Fruit fly (Drosophila melanogaster) whole organism, embryonic: ENCODE data around the gene CG43208.
A peak's percentile ranks its signal among the peaks of the same experiment; 100 is the strongest.

ENCODE experiments used
- Aef1 ChIP-seq: fragments of 200-800 bp; sonication (Bioruptor generic); IDR thresholded peaks from 3 replicates; pipeline ENCODE4 v1.3.6; 2022; ENCODE audit warnings: missing biosample characterization, missing genetic modification characterization
- Antp ChIP-seq: fragments of 200-800 bp; sonication (Bioruptor generic); optimal IDR thresholded peaks from 3 replicates; lab custom pipeline; 2016; ENCODE audit warnings: missing biosample characterization, missing genetic modification characterization
- CG10366 ChIP-seq: fragments of 200-800 bp; sonication (Bioruptor generic); IDR thresholded peaks from 2 replicates; pipeline ENCODE4 v1.3.6; 2022; ENCODE audit warnings: missing biosample characterization, missing genetic modification characterization
- CG11247 ChIP-seq: fragments of 200-800 bp; sonication (Bioruptor generic); IDR thresholded peaks from 2 replicates; pipeline ENCODE4 v1.3.6; 2022; ENCODE audit warnings: missing biosample characterization, missing genetic modification characterization
- CG11456 ChIP-seq: fragments of 200-800 bp; sonication (Bioruptor generic); IDR thresholded peaks from 3 replicates; pipeline ENCODE4 v1.3.6; 2022; ENCODE audit warnings: missing biosample characterization, missing genetic modification characterization
- CG13123 ChIP-seq: fragments of 200-800 bp; sonication (Bioruptor generic); optimal IDR thresholded peaks from 2 replicates; lab custom pipeline; 2016; ENCODE audit warnings: missing biosample characterization, missing genetic modification characterization
- CG14710 ChIP-seq: fragments of 200-800 bp; sonication (Bioruptor generic); optimal IDR thresholded peaks from 3 replicates; lab custom pipeline; 2019; ENCODE audit warnings: missing biosample characterization, mild to moderate bottlenecking, missing genetic modification characterization, moderate library complexity
- CG15514 ChIP-seq: fragments of 200-800 bp; sonication (Bioruptor generic); optimal IDR thresholded peaks from 3 replicates; lab custom pipeline; 2017; ENCODE audit warnings: missing biosample characterization, missing genetic modification characterization, mild to moderate bottlenecking, moderate library complexity, missing genetic modification reagents
- CG17186 ChIP-seq: fragments of 200-800 bp; sonication (Bioruptor generic); optimal IDR thresholded peaks from 3 replicates; lab custom pipeline; 2017; ENCODE audit warnings: missing biosample characterization, missing genetic modification reagents, missing genetic modification characterization
- CG17612 ChIP-seq: fragments of 200-800 bp; sonication (Bioruptor generic); IDR thresholded peaks from 2 replicates; pipeline ENCODE4 v1.3.6; 2022; ENCODE audit warnings: missing biosample characterization, missing genetic modification characterization
- CG17802 ChIP-seq: fragments of 200-800 bp; sonication (Bioruptor generic); optimal IDR thresholded peaks from 2 replicates; lab custom pipeline; 2018; ENCODE audit warnings: missing biosample characterization, mild to moderate bottlenecking, missing genetic modification characterization, moderate library complexity
- CG34224 ChIP-seq: fragments of 200-800 bp; sonication (Bioruptor generic); IDR thresholded peaks from 3 replicates; pipeline ENCODE4 v1.3.6; 2022; ENCODE audit warnings: missing biosample characterization, missing genetic modification characterization; ENCODE audit not compliant: partially characterized antibody
- CG3995 ChIP-seq: fragments of 200-800 bp; sonication (Bioruptor generic); optimal IDR thresholded peaks from 3 replicates; lab custom pipeline; 2016; ENCODE audit warnings: missing biosample characterization, missing genetic modification characterization
- CG4360 ChIP-seq: fragments of 200-800 bp; sonication (Bioruptor generic); IDR thresholded peaks from 2 replicates; pipeline ENCODE4 v1.3.6; 2022; ENCODE audit warnings: missing biosample characterization, missing genetic modification characterization
- CG4424 ChIP-seq: fragments of 200-800 bp; sonication (Bioruptor generic); optimal IDR thresholded peaks from 3 replicates; lab custom pipeline; 2016; ENCODE audit warnings: missing biosample characterization, missing genetic modification characterization
- CG4820 ChIP-seq: fragments of 200-800 bp; sonication (Bioruptor generic); optimal IDR thresholded peaks from 3 replicates; lab custom pipeline; 2016; ENCODE audit warnings: missing biosample characterization, missing genetic modification characterization
- CG6689 ChIP-seq: fragments of 200-800 bp; sonication (Bioruptor generic); IDR thresholded peaks from 2 replicates; pipeline ENCODE4 v1.3.6; 2022; ENCODE audit warnings: missing biosample characterization, missing genetic modification characterization
- CG7745 ChIP-seq: fragments of 200-800 bp; sonication (Bioruptor generic); optimal IDR thresholded peaks from 2 replicates; lab custom pipeline; 2018; ENCODE audit warnings: missing biosample characterization, mild to moderate bottlenecking, missing genetic modification characterization, moderate library complexity
- CG8290 ChIP-seq, 3 experiments: fragments of 200-800 bp; sonication (Bioruptor generic); optimal IDR thresholded peaks; 2 replicates each; lab custom pipeline; 2016 to 2019; ENCODE audit warnings: missing biosample characterization in 3 of 3, missing genetic modification characterization in 3 of 3, mild to moderate bottlenecking in 2 of 3, moderate library complexity in 1 of 3
- CG8478 ChIP-seq: fragments of >200 bp; optimal IDR thresholded peaks from 2 replicates; lab custom pipeline; 2018
- CG9609 ChIP-seq: fragments of 200-800 bp; sonication (Bioruptor generic); optimal IDR thresholded peaks from 3 replicates; lab custom pipeline; 2016; ENCODE audit warnings: missing biosample characterization, missing genetic modification characterization
- CHES-1-like ChIP-seq: fragments of 200-800 bp; sonication (Bioruptor generic); optimal IDR thresholded peaks from 2 replicates; lab custom pipeline; 2016; ENCODE audit warnings: missing biosample characterization, missing genetic modification characterization
- D19A ChIP-seq: fragments of 200-800 bp; optimal IDR thresholded peaks from 3 replicates; lab custom pipeline; 2019; ENCODE audit warnings: missing biosample characterization, mild to moderate bottlenecking, missing genetic modification characterization, moderate library complexity
- Dad ChIP-seq: fragments of 200-800 bp; sonication (Bioruptor generic); optimal IDR thresholded peaks from 3 replicates; lab custom pipeline; 2016; ENCODE audit warnings: missing biosample characterization, missing genetic modification characterization
- Dek ChIP-seq: fragments of 200-800 bp; sonication (Bioruptor generic); optimal IDR thresholded peaks from 3 replicates; lab custom pipeline; 2019; ENCODE audit warnings: missing biosample characterization, mild to moderate bottlenecking, missing genetic modification characterization, moderate library complexity
- Dip3 ChIP-seq: fragments of 200-800 bp; sonication (Bioruptor generic); optimal IDR thresholded peaks from 3 replicates; lab custom pipeline; 2016; ENCODE audit warnings: missing biosample characterization, missing genetic modification characterization
- E2f2 ChIP-seq: fragments of 200-800 bp; sonication (Bioruptor generic); IDR thresholded peaks from 2 replicates; pipeline ENCODE4 v1.3.6; 2022; ENCODE audit warnings: missing biosample characterization, missing genetic modification characterization
- Elba2 ChIP-seq: fragments of 200-800 bp; sonication (Bioruptor generic); optimal IDR thresholded peaks from 3 replicates; lab custom pipeline; 2016; ENCODE audit warnings: missing biosample characterization, missing genetic modification characterization
- HLH4C ChIP-seq: fragments of 200-800 bp; sonication (Bioruptor generic); IDR thresholded peaks from 3 replicates; pipeline ENCODE4 v1.3.6; 2022; ENCODE audit warnings: missing biosample characterization, missing genetic modification characterization; ENCODE audit not compliant: partially characterized antibody
- Lhr ChIP-seq: fragments of 200-800 bp; sonication (Bioruptor generic); optimal IDR thresholded peaks from 3 replicates; lab custom pipeline; 2017; ENCODE audit warnings: mild to moderate bottlenecking, missing biosample characterization, missing genetic modification reagents, missing genetic modification characterization
- MBD-R2 ChIP-seq: fragments of 200-800 bp; sonication (Bioruptor generic); IDR thresholded peaks from 2 replicates; pipeline ENCODE4 v1.3.6; 2022; ENCODE audit warnings: missing biosample characterization, missing genetic modification characterization
- NC2β ChIP-seq: fragments of 200-800 bp; sonication (Bioruptor generic); optimal IDR thresholded peaks from 2 replicates; lab custom pipeline; 2016; ENCODE audit warnings: missing biosample characterization, missing genetic modification characterization
- Sry-β ChIP-seq: fragments of 200-800 bp; sonication (Bioruptor generic); optimal IDR thresholded peaks from 2 replicates; lab custom pipeline; 2018; ENCODE audit warnings: missing biosample characterization, mild to moderate bottlenecking, missing genetic modification characterization, moderate library complexity
- chif ChIP-seq, 2 experiments: fragments of 200-800 bp; sonication (Bioruptor generic); optimal IDR thresholded peaks; 3 replicates each; lab custom pipeline; 2016; ENCODE audit warnings: missing biosample characterization in 2 of 2, missing genetic modification characterization in 2 of 2
- chm ChIP-seq: fragments of 200-800 bp; sonication (Bioruptor generic); IDR thresholded peaks from 2 replicates; pipeline ENCODE4 v1.3.6; 2022; ENCODE audit warnings: missing biosample characterization, missing genetic modification characterization
- crc ChIP-seq: fragments of 200-800 bp; sonication (Bioruptor generic); optimal IDR thresholded peaks from 2 replicates; lab custom pipeline; 2016; ENCODE audit warnings: missing biosample characterization, missing genetic modification characterization
- fru ChIP-seq: fragments of >200 bp; optimal IDR thresholded peaks from 2 replicates; lab custom pipeline; 2017
- grau ChIP-seq: fragments of 200-800 bp; optimal IDR thresholded peaks from 3 replicates; lab custom pipeline; 2019; ENCODE audit warnings: missing biosample characterization, mild to moderate bottlenecking, missing genetic modification characterization, moderate library complexity
- insv ChIP-seq, 2 experiments: fragments of 200-800 bp; sonication (Bioruptor generic); optimal IDR thresholded peaks; 3 replicates each; lab custom pipeline; 2016 to 2018; ENCODE audit warnings: missing biosample characterization in 2 of 2, missing genetic modification characterization in 2 of 2
- lilli ChIP-seq: fragments of 200-800 bp; sonication (Bioruptor generic); optimal IDR thresholded peaks from 3 replicates; lab custom pipeline; 2016; ENCODE audit warnings: missing biosample characterization, missing genetic modification characterization
- mam ChIP-seq: fragments of 200-800 bp; sonication (Bioruptor generic); optimal IDR thresholded peaks from 3 replicates; lab custom pipeline; 2016; ENCODE audit warnings: missing biosample characterization, missing genetic modification characterization
- mld ChIP-seq: fragments of 200-800 bp; sonication (Bioruptor generic); IDR thresholded peaks from 3 replicates; pipeline ENCODE4 v1.3.6; 2022; ENCODE audit warnings: missing biosample characterization, missing genetic modification characterization; ENCODE audit not compliant: partially characterized antibody
- sens ChIP-seq: fragments of 200-800 bp; sonication (Bioruptor generic); peaks from one replicate; lab custom pipeline; 2016; ENCODE audit warnings: missing biosample characterization, missing genetic modification characterization
- sim ChIP-seq: fragments of 200-800 bp; sonication (Bioruptor generic); IDR thresholded peaks from 2 replicates; pipeline ENCODE4 v1.3.6; 2022; ENCODE audit warnings: missing biosample characterization, missing genetic modification characterization
- sna ChIP-seq: fragments of 200-800 bp; sonication (Bioruptor generic); IDR thresholded peaks from 2 replicates; pipeline ENCODE4 v1.3.6; 2022; ENCODE audit warnings: missing biosample characterization, missing genetic modification characterization; ENCODE audit not compliant: partially characterized antibody
- stwl ChIP-seq: fragments of 200-800 bp; sonication (Bioruptor generic); optimal IDR thresholded peaks from 3 replicates; lab custom pipeline; 2018; ENCODE audit warnings: missing biosample characterization, mild to moderate bottlenecking, missing genetic modification characterization, moderate library complexity
- sug ChIP-seq: fragments of 200-800 bp; optimal IDR thresholded peaks from 2 replicates; lab custom pipeline; 2019; ENCODE audit warnings: missing biosample characterization, mild to moderate bottlenecking, missing genetic modification characterization, moderate library complexity
- trem ChIP-seq: fragments of 200-800 bp; optimal IDR thresholded peaks from 3 replicates; lab custom pipeline; 2019; ENCODE audit warnings: missing biosample characterization, mild to moderate bottlenecking, missing genetic modification characterization, moderate library complexity
- zen ChIP-seq: fragments of 200-800 bp; sonication (Bioruptor generic); optimal IDR thresholded peaks from 3 replicates; lab custom pipeline; 2018; ENCODE audit warnings: missing biosample characterization, mild to moderate bottlenecking, missing genetic modification characterization, moderate library complexity

CG43208 gene

dm6 chr3R:13264061-13264661 is 39.1 kb upstream of the CG43208 start, which contains the start of gene Ravus (continued):
- no peak for TF ChIP-seq Dad
- peak; percentile 50 for TF ChIP-seq mam (GFP tag; lab: Kevin White, UChicago)
- no peak for TF ChIP-seq CG8290 (GFP tag; optimal IDR thresholded peaks at IDR 0.05; lab: Kevin White, UChicago)
- no peak for TF ChIP-seq CG8290 (tag; optimal IDR thresholded peaks at IDR 0.05; lab: Kevin White, UChicago)
- TF ChIP-seq Lhr (GFP tag; lab: Kevin White, UChicago), result peak; percentile 73
- TF ChIP-seq CG15514, result peak; percentile 59
- peak; percentile 16 for TF ChIP-seq CG9609
- no peak for TF ChIP-seq sna (GFP tag; lab: Robert Waterston, UW)
- peak in 1 of 2 experiments; percentile 26 for TF ChIP-seq insv (GFP tag; optimal IDR thresholded peaks at IDR 0.05; lab: Kevin White, UChicago)
- TF ChIP-seq sug, result peak; percentile 73
- peak; percentile 34 for TF ChIP-seq CG4424 (GFP tag; lab: Kevin White, UChicago)
- TF ChIP-seq stwl (tag; lab: Kevin White, UChicago), result peak; percentile 82
- peak; percentile 67 for TF ChIP-seq grau (tag; lab: Kevin White, UChicago)
- TF ChIP-seq zen (tag; lab: Kevin White, UChicago), result peak; percentile 48
- TF ChIP-seq CG8478 (lab: Kevin White, UChicago), result no peak
- TF ChIP-seq chif (GFP tag; optimal IDR thresholded peaks at IDR 0.05; lab: Kevin White, UChicago), result peak in 1 of 2 experiments; percentile 33
- TF ChIP-seq trem (tag; lab: Kevin White, UChicago), result peak; percentile 57
- no peak for TF ChIP-seq CG10366 (GFP tag; lab: Robert Waterston, UW)
- no peak for TF ChIP-seq HLH4C (GFP tag; lab: Robert Waterston, UW)
- peak; percentile 60; the same call in 1 of the 2 replicates for TF ChIP-seq MBD-R2
- peak; percentile 61 for TF ChIP-seq CG3995 (GFP tag; lab: Kevin White, UChicago)
- peak; percentile 8 for TF ChIP-seq Antp
- no peak for TF ChIP-seq crc (GFP tag; lab: Kevin White, UChicago)
- peak; percentile 33 for TF ChIP-seq CG4820 (GFP tag; lab: Kevin White, UChicago)
- TF ChIP-seq NC2β, result peak; percentile 23
- peak; percentile 62 for TF ChIP-seq Dip3 (GFP tag; lab: Kevin White, UChicago)
- no peak for TF ChIP-seq sim (GFP tag; lab: Robert Waterston, UW)
- 0 out of 3 replicates have a peak, but pooled peaks have one; percentile 29 for TF ChIP-seq Aef1 (GFP tag; lab: Robert Waterston, UW)
- TF ChIP-seq CG17802 (tag; lab: Kevin White, UChicago), result peak; percentile 4
- peak; percentile 52 for TF ChIP-seq CHES-1-like (GFP tag; lab: Kevin White, UChicago)
- peak; percentile 70 for TF ChIP-seq lilli (GFP tag; lab: Kevin White, UChicago)
- TF ChIP-seq CG34224 (GFP tag; lab: Robert Waterston, UW), result no peak
- TF ChIP-seq CG17612 (GFP tag; lab: Robert Waterston, UW), result no peak
- no peak for TF ChIP-seq Elba2
- TF ChIP-seq, all 482 proteins: peak for 165

dm6 chr3R:13270648-13271047 is 32.6 kb upstream of the CG43208 start:
- TF ChIP-seq CG11247 (GFP tag; lab: Robert Waterston, UW) (no peak), chif (GFP tag; optimal IDR thresholded peaks at IDR 0.05; lab: Kevin White, UChicago) (no peak), CG17186 (GFP tag; lab: Kevin White, UChicago) (no peak), CG11456 (GFP tag; lab: Robert Waterston, UW) (no peak)

- TF ChIP-seq sens (GFP tag; lab: Kevin White, UChicago), result peak; percentile 76
- TF ChIP-seq CG13123, result no peak
- peak; percentile 76 for TF ChIP-seq E2f2 (GFP tag; lab: Robert Waterston, UW)
- no peak for TF ChIP-seq CG7745
- TF ChIP-seq Dek, result no peak
- no peak for TF ChIP-seq fru (lab: Kevin White, UChicago)
- 0 out of 2 replicates have a peak, but pooled peaks have one; percentile 38 for TF ChIP-seq chm
- TF ChIP-seq CG4360, result no peak
- no peak for TF ChIP-seq mld (GFP tag; lab: Robert Waterston, UW)
- TF ChIP-seq MBD-R2, result peak; percentile 79
- no peak for TF ChIP-seq CG6689 (GFP tag; lab: Robert Waterston, UW)
- no peak for TF ChIP-seq D19A (tag; lab: Kevin White, UChicago)
- no peak for TF ChIP-seq CG17186 (GFP tag; lab: Kevin White, UChicago)
- TF ChIP-seq Sry-β (GFP tag; lab: Kevin White, UChicago), result no peak
- no peak for TF ChIP-seq mam (GFP tag; lab: Kevin White, UChicago)
- peak; percentile 47 for TF ChIP-seq CG14710 (tag; lab: Kevin White, UChicago)
Measured at dm6 chr3R:13271758-13272157, 31.5 kb upstream of the CG43208 start, which contains the start of gene TBC1D5. Gene TBC1D5 (minus strand): TSS chr3R:13272011.
